Worm (Caenorhabditis elegans): ENCODE measurements around the gene M106.7.
A peak's percentile ranks its signal among the peaks of the same experiment; 100 is the strongest.

M106.7 gene

ce11 chrII:10847057-10847456 is 9.9 kb downstream of the M106.7 start:
- TF ChIP-seq lin-39 (tag; optimal IDR thresholded peaks at IDR 0.05) (no peak), snpc-4 (tag; optimal IDR thresholded peaks at IDR 0.05) (peak; percentile 63)

ce11 chrII:10843527-10843926 is 13.4 kb downstream of the M106.7 start, which contains the start of gene M106.8:
Gene M106.8, minus strand, starts transcription at chrII:10843627.
- no peak for TF ChIP-seq fos-1 (tag; optimal IDR thresholded peaks at IDR 0.05)
- no peak for TF ChIP-seq ztf-11 (tag; optimal IDR thresholded peaks at IDR 0.05)
- TF ChIP-seq snpc-4 (tag; optimal IDR thresholded peaks at IDR 0.05): no peak
- no peak for TF ChIP-seq lsy-2 (tag; optimal IDR thresholded peaks at IDR 0.05)
- no peak for TF ChIP-seq isw-1 (GFP tag; IDR thresholded peaks at IDR 0.05)
- TF ChIP-seq elt-3 (tag; optimal IDR thresholded peaks at IDR 0.05): no peak

ce11 chrII:10840067-10840466 is 16.9 kb downstream of the M106.7 start:
- TF ChIP-seq dsc-1 (tag; optimal IDR thresholded peaks at IDR 0.05) (peak; percentile 88), ceh-90 (tag; optimal IDR thresholded peaks at IDR 0.05) (peak; percentile 6), nhr-71 (tag; optimal IDR thresholded peaks at IDR 0.05) (peak; percentile 91), efl-1 (optimal IDR thresholded peaks at IDR 0.05) (peak; percentile 69 to 78), efl-1 (GFP tag; optimal IDR thresholded peaks at IDR 0.05 in 1 of 2) (peak; percentile 62 to 98), tbx-2 (tag; optimal IDR thresholded peaks at IDR 0.05) (peak; percentile 84), lir-3 (tag; optimal IDR thresholded peaks at IDR 0.05; ENCODE audit: poor library complexity) (peak; percentile 76), sox-4 (tag; optimal IDR thresholded peaks at IDR 0.05) (peak; percentile 66), nhr-12 (tag; optimal IDR thresholded peaks at IDR 0.05) (no peak), zip-4 (GFP tag; optimal IDR thresholded peaks at IDR 0.05) (peak; percentile 52), nhr-90 (tag; optimal IDR thresholded peaks at IDR 0.05; ENCODE audit: poor library complexity) (peak; percentile 87), C04F5.9 (tag; optimal IDR thresholded peaks at IDR 0.05) (peak; percentile 85), rnt-1 (tag; optimal IDR thresholded peaks at IDR 0.05) (peak; percentile 93), F16B12.6 (tag; optimal IDR thresholded peaks at IDR 0.05) (peak; percentile 59), nhr-11 (tag; optimal IDR thresholded peaks at IDR 0.05) (no peak), sup-37 (GFP tag; optimal IDR thresholded peaks at IDR 0.05) (no peak), pag-3 (tag; optimal IDR thresholded peaks at IDR 0.05; ENCODE audit: borderline replicate concordance, insufficient read depth) (no peak), sptf-1 (tag; optimal IDR thresholded peaks at IDR 0.05) (no peak), mep-1 (tag; optimal IDR thresholded peaks at IDR 0.05) (peak; percentile 82), egl-27 (tag; optimal IDR thresholded peaks at IDR 0.05) (peak in 1 of 2 experiments; percentile 54), Y116A8C.19 (tag; optimal IDR thresholded peaks at IDR 0.05; ENCODE audit: borderline replicate concordance) (no peak), elt-2 (tag; optimal IDR thresholded peaks at IDR 0.05) (peak; percentile 55), mab-9 (GFP tag; IDR thresholded peaks at IDR 0.05) (peak; percentile 53; the same call in 1 of the 2 replicates), nhr-85 (tag) (peak; percentile 82), fos-1 (tag; optimal IDR thresholded peaks at IDR 0.05) (peak; percentile 82), jun-1 (tag; optimal IDR thresholded peaks at IDR 0.05) (peak; percentile 70), snu-23 (GFP tag; optimal IDR thresholded peaks at IDR 0.05) (peak; percentile 93), nhr-19 (GFP tag; conservative IDR thresholded peaks at IDR 0.05) (peak; percentile 85), fkh-8 (tag; optimal IDR thresholded peaks at IDR 0.05) (peak; percentile 82), mdl-1 (tag; optimal IDR thresholded peaks at IDR 0.05) (peak; percentile 9 to 86), egl-13 (tag; optimal IDR thresholded peaks at IDR 0.05) (peak; percentile 63), fkh-10 (GFP tag; optimal IDR thresholded peaks at IDR 0.05) (peak; percentile 78), nhr-237 (tag; optimal IDR thresholded peaks at IDR 0.05) (peak; percentile 23), ets-5 (GFP tag; IDR thresholded peaks at IDR 0.05) (no peak), dpl-1 (GFP tag; optimal IDR thresholded peaks at IDR 0.05) (peak; percentile 58 to 70 (median 69)), aha-1 (tag; optimal IDR thresholded peaks at IDR 0.05) (no peak), C34B4.2 (tag; optimal IDR thresholded peaks at IDR 0.05) (no peak), ztf-11 (tag; optimal IDR thresholded peaks at IDR 0.05) (peak in 1 of 2 experiments; percentile 19), zag-1 (tag; optimal IDR thresholded peaks at IDR 0.05) (no peak), nhr-47 (tag; optimal IDR thresholded peaks at IDR 0.05) (peak; percentile 90), snpc-4 (tag; optimal IDR thresholded peaks at IDR 0.05) (peak; percentile 39), mef-2 (tag; optimal IDR thresholded peaks at IDR 0.05) (peak; percentile 30), lin-39 (tag; optimal IDR thresholded peaks at IDR 0.05) (no peak), aly-2 (tag; optimal IDR thresholded peaks at IDR 0.05) (peak; percentile 80), unc-130 (tag; optimal IDR thresholded peaks at IDR 0.05) (peak; percentile 80), lsy-2 (tag; optimal IDR thresholded peaks at IDR 0.05) (peak; percentile 77 to 79)
